Fruit fly (Drosophila melanogaster): ENCODE results near the gene Vps16A.
A peak's percentile ranks its signal among the peaks of the same experiment; 100 is the strongest.

Vps16A gene

DNA sequence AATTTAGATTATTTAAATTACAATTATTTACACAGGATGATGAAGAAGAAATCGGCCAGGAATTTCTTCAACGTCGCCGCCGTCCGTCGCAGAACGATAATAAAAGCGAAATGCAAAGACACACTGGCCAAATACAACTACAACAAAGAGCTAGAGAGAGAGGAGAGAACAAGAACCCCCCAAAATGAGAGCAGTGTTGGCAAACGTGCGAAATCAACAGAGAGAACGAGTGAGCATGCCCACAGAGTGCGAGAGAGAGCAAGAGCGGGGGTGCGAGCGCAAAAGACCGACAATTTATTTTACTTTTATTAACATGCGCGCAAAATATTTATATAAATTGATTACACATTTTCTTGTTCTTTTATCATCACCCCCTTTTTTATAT is 29.9 kb upstream of the Vps16A start (continued):
- TF ChIP-seq stc (GFP tag; IDR thresholded peaks at IDR 0.05) (no peak), B-H2 (GFP tag; optimal IDR thresholded peaks at IDR 0.05) (peak; percentile 47), CG16863 (GFP tag; optimal IDR thresholded peaks at IDR 0.05) (no peak), CG4424 (GFP tag; optimal IDR thresholded peaks at IDR 0.05) (no peak), CG10431 (GFP tag; optimal IDR thresholded peaks at IDR 0.05) (peak; percentile 30), CG15479 (GFP tag; optimal IDR thresholded peaks at IDR 0.05) (no peak), CG15514 (GFP tag; optimal IDR thresholded peaks at IDR 0.05) (peak; percentile 47), lab (GFP tag; optimal IDR thresholded peaks at IDR 0.05) (peak; percentile 60), HLHmδ (GFP tag; optimal IDR thresholded peaks at IDR 0.05) (peak; percentile 23), CHES-1-like (GFP tag; optimal IDR thresholded peaks at IDR 0.05) (no peak), Hmr (GFP tag; optimal IDR thresholded peaks at IDR 0.05) (peak; percentile 59), vvl (GFP tag; IDR thresholded peaks at IDR 0.05) (peak; percentile 45; the same call in 1 of the 2 replicates), ewg (GFP tag; optimal IDR thresholded peaks at IDR 0.05) (peak; percentile 97), CG30020 (tag; optimal IDR thresholded peaks at IDR 0.05) (no peak), CG31365 (tag; optimal IDR thresholded peaks at IDR 0.05) (no peak), NK7.1 (GFP tag; optimal IDR thresholded peaks at IDR 0.05) (no peak), CG7372 (GFP tag; IDR thresholded peaks at IDR 0.05) (no peak), MBD-R2 (GFP tag; IDR thresholded peaks at IDR 0.05) (no peak), CG10267 (tag; optimal IDR thresholded peaks at IDR 0.05) (peak; percentile 89), ac (GFP tag; optimal IDR thresholded peaks at IDR 0.05) (no peak), Fer3 (tag; optimal IDR thresholded peaks at IDR 0.05) (peak; percentile 21), trem (tag; optimal IDR thresholded peaks at IDR 0.05) (peak; percentile 31), sqz (GFP tag; optimal IDR thresholded peaks at IDR 0.05) (no peak), seq (GFP tag; IDR thresholded peaks at IDR 0.05) (peak; percentile 71; the same call in 1 of the 2 replicates), tin (GFP tag; optimal IDR thresholded peaks at IDR 0.05) (peak; percentile 2), sob (GFP tag; IDR thresholded peaks at IDR 0.05) (peak; percentile 23; the same call in 1 of the 2 replicates), Trl (optimal IDR thresholded peaks at IDR 0.05) (peak; percentile 99 to 100), Trl (GFP tag; optimal IDR thresholded peaks at IDR 0.05) (peak; percentile 65), kni (GFP tag; optimal IDR thresholded peaks at IDR 0.05) (peak; percentile 1), lilli (GFP tag; optimal IDR thresholded peaks at IDR 0.05) (peak; percentile 23), toy (GFP tag; IDR thresholded peaks at IDR 0.05) (no peak), CG17328 (GFP tag; IDR thresholded peaks at IDR 0.05) (no peak), nerfin-2 (GFP tag; IDR thresholded peaks at IDR 0.05; ENCODE audit: partially characterized antibody) (no peak), CG12659 (GFP tag; optimal IDR thresholded peaks at IDR 0.05) (no peak), sens-2 (GFP tag; IDR thresholded peaks at IDR 0.05) (no peak), chif (GFP tag; optimal IDR thresholded peaks at IDR 0.05) (no peak), corto (GFP tag; optimal IDR thresholded peaks at IDR 0.05) (peak; percentile 70), h (optimal IDR thresholded peaks at IDR 0.05) (no peak), mam (GFP tag; optimal IDR thresholded peaks at IDR 0.05) (no peak), sens (GFP tag) (peak; percentile 80), CG7987 (GFP tag; optimal IDR thresholded peaks at IDR 0.05) (peak; percentile 34), z (GFP tag; IDR thresholded peaks at IDR 0.05) (0 out of 3 replicates have a peak, but pooled peaks have one; percentile 19), CG11504 (tag; optimal IDR thresholded peaks at IDR 0.05) (no peak), CG2120 (GFP tag; optimal IDR thresholded peaks at IDR 0.05) (peak; percentile 18), Fer1 (GFP tag; optimal IDR thresholded peaks at IDR 0.05) (peak; percentile 53), CG4854 (GFP tag; optimal IDR thresholded peaks at IDR 0.05) (no peak), CG3847 (GFP tag; IDR thresholded peaks at IDR 0.05) (0 out of 2 replicates have a peak, but pooled peaks have one; percentile 12), CG12155 (GFP tag; optimal IDR thresholded peaks at IDR 0.05) (no peak), run (tag; optimal IDR thresholded peaks at IDR 0.05) (no peak), HLH3B (GFP tag; IDR thresholded peaks at IDR 0.05) (no peak), tx (GFP tag; optimal IDR thresholded peaks at IDR 0.05) (no peak), Rfx (GFP tag; IDR thresholded peaks at IDR 0.05) (peak; percentile 18; the same call in 1 of the 2 replicates)
